Fruit fly (Drosophila melanogaster) whole organism, larva: ENCODE results near the gene CG42748.

Source experiments
- noc ChIP-seq: fragments of 200-800 bp; sonication (Bioruptor generic); optimal IDR thresholded peaks from 3 replicates; lab custom pipeline; 2019; ENCODE audit warnings: missing biosample characterization, mild to moderate bottlenecking, missing genetic modification characterization, moderate library complexity

The CG42748 gene

DNA sequence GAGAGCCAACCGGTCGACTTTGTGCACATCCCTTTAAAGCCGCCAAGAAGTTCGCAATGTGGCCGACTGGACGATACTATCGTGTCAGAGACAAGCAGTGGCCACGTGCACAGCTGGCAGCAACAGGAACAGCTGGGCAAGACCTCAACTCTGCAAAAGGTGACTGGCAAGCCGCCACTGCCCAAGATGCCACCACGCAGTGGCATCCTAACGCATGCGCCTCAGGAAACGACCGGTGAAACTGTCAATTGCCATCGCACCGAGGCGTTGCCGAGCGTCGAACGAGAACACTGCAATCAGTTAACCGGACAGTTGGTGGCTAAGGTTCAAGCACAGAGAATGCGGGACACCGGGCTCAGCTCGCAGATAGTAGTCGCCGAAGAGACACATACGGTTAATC, 15.2 kb downstream of the CG42748 start:
- TF ChIP-seq noc (tag; lab: Kevin White, UChicago), result no peak

DNA sequence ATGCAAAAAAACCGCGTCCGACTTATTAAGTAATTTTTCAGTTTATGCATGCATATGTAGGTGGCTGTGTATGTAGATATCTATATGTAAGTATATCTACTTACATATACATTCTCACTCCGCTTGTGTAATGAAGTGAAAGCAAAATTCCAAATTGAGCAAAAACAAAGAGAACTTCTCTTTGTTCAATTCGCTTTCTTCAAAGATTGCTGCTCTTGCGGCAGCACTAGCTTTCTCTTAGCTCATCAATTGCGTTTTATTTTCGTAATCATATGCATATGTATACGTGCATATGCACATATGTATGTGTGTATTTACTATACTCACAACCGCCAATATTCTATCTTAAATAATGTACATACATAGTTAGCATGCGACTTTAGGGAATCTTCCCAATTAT, 17.7 kb downstream of the CG42748 start:
- TF ChIP-seq noc (tag; lab: Kevin White, UChicago), result no peak

DNA sequence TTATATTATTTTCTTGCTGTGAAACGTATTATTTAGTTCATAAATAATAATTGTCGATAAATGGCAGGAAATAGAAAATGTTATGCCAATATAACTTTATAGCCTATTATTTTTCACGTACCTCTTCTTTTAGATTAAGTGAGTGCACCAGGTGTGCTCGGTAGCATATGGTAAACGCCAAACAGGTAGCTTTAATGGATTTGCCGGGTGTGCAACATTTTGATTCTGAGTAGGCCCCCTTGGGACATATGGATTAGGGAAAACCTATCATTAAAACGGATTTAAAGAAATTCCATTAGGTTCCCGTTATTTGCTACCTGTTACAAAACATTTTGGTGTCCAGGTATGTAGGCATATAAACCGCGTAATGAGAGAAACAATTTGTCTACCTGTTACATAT, 20.3 kb downstream of the CG42748 start, which contains the start of gene dunk:
Gene dunk, plus strand, starts transcription at position 301 of the 400 bp plus-strand sequence.
- TF ChIP-seq noc (tag; lab: Kevin White, UChicago), result no peak

DNA sequence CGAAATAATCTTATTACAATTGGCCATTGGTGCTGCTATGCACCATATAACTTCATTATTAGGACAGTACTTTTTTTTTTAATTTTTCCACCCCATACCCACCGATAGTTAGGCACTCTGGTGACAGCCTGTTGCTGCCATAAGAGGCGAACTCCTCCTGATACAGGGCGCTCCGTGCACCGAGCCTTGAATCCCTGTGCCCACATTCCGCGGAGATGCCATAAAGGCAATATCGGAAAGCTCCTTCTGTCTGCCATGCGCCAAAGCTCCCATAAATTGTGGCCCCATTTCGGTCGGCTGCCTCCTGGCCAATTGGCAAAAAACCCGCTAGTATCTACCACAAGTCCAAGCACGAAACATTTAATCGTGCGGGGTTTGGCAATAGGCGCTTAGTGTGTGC, 22.2 kb downstream of the CG42748 start:
- no peak for TF ChIP-seq noc (tag; lab: Kevin White, UChicago)

DNA sequence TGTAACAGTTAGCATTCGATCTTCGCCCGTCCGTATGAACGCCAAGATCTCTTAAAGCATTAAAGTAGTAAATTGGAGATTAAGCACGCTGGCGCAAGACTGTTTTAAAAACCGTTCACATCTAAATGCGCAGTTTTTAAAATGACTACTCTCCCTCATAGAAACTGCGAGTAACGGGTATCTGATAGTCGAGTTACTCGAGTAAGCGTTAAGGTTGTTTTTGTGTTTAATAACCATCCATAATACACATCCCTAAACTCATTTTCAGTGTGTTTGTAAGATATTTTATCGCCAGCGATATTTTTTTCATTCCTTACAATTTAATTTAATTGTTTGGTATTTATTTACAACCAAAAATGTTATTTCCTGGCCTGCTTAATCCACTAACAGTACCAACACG, 28.8 kb downstream of the CG42748 start:
- TF ChIP-seq noc (tag; lab: Kevin White, UChicago), result no peak

DNA sequence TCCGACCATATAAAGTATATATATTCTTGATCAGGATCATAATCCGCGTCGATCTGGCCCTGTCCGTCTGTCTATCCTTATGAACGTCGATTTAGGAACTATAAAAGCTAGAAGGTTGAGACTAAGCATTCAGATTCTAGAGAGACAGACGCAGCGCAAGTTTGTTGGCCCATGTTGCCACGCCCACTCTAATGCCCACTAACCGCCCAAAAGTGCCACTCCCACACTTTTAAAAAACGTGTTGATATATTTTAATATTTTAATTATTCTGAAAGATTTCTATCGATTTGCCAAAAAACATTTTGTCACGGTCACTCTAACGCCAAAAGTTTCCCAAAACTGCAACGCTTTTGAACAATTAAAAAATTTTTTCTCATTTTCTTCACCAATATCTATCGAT, 32.3 kb downstream of the CG42748 start:
- no peak for TF ChIP-seq noc (tag; lab: Kevin White, UChicago)

DNA sequence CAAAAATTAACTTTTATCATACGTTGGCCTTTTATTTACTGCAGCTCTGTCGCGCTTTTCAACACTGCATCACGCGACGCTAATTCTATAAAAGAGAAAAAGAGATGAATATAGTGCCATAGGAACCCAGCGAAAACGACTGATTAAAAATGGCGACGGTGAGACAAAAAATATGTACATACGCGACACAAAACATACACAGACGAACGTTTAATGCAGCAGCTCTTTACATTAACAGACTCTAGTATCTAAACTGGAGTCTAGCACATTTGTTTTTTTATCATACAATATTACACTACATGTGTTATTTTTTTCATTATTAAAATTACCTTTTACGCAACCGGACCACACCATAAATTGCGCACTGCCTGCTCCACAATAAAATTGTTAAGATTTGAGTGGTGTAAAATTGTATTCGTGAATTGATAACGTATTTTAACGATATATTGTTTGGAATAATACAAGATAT, 37.6 kb downstream of the CG42748 start:
- TF ChIP-seq noc (tag; lab: Kevin White, UChicago), result no peak

DNA sequence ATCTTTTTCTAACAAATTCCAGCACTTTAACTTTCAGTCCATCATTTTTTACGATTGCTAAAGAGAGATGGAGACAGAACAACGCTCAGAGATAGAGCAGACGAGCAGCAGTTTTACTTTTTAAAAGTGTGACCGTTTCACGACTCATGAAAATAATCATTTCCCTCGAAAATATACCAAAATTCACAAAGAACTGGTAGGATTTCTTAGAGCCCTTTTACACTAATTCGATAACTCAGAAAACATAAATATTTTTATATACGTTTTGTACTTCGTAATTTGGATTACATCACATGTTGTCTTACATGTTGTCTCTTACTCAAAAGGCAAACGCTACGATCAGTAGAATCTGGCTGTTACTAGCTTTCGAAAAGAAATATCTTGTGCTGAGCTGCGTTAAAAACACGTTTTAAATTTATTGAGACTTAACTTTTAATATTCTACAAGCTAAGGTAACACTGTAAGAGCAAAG, 38.1 kb downstream of the CG42748 start, which contains the start of gene Clamp:
Gene Clamp, minus strand, starts transcription at position 100 of the 472 bp plus-strand sequence.
- TF ChIP-seq noc (tag; lab: Kevin White, UChicago), result no peak

DNA sequence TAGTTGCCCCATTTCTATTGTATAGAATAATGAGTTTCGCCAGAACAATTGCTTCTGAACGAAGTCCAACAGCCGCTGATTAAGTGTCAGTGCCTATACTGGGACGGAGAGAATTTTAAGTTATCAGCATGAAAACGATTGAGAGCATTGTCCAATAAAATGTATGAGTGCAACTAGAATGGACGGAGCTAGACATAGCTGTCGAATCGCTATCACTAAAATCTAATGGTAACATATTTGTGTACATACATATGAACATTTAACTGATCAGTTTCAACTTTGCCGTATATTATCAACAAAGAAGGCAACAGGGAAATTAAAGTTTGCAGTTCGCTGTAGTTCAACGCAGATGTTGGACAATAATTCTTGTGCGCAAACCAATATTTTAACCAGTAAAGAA, 44.1 kb downstream of the CG42748 start, which contains the start of gene CG3635:
Gene CG3635, plus strand, starts transcription at position 315 of the 400 bp plus-strand sequence.
- TF ChIP-seq noc (tag; lab: Kevin White, UChicago), result no peak

DNA sequence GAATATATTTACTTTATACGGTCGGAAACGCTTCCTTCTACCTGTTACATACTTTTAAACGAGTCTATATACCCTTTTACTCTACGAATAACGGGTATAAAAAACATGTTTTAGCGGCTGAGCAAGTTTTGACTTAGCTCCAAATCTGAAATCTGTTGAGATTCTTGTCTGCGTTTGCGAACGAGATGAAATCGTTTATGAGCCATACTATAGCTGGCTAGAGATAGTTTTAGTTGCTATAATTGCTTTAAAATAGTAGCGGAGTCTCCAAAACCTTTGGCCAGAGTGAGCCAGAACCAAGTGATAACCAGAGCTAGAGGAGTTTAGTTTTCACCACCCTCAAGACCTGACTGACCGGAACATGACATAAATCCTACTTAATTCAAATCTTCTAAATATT, 45.4 kb downstream of the CG42748 start:
- no peak for TF ChIP-seq noc (tag; lab: Kevin White, UChicago)

DNA sequence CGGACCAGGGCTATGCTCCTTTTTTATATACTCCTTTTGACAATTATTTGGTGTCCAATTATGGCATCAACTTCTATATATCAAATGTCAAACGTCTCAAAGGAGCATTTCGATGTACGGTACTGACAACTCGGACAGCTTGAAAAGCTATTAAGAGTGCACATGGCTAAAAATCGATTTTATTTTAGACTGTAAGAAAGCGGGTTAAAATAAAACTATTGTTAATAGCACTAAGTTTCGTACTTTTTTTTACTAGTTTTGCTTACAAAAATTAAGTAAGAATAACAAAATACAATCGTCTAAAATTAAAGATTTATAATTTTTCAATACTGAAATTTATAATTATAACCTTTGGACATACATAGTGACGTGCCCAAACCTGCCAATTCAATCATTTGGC, 83.3 kb downstream of the CG42748 start, which contains the start of gene Ir40a:
Gene Ir40a, minus strand, starts transcription at position 101 of the 400 bp plus-strand sequence.
- TF ChIP-seq noc (tag; lab: Kevin White, UChicago), result no peak
